Worm (Caenorhabditis elegans) whole organism, midembryonic: ENCODE results near the gene syd-2.

Experiments
- flt-1 ChIP-seq: fragments of 200-800 bp; sonication (Bioruptor generic); IDR thresholded peaks from 2 replicates; pipeline ENCODE4 v1.3.6; 2022; ENCODE audit warnings: missing genetic modification characterization, missing compliant biosample characterization
- klf-2 ChIP-seq: fragments of 200-800 bp; sonication (Bioruptor generic); conservative IDR thresholded peaks from 2 replicates; pipeline ENCODE4 v1.3.6; 2022; ENCODE audit warnings: missing genetic modification reagents, missing genetic modification characterization, missing compliant biosample characterization
- tab-1 ChIP-seq: fragments of 200-800 bp; sonication (Bioruptor generic); IDR thresholded peaks from 2 replicates; pipeline ENCODE4 v1.3.6; 2022; ENCODE audit warnings: missing genetic modification characterization, missing compliant biosample characterization
- ztf-29 ChIP-seq: fragments of 200-800 bp; sonication (Bioruptor generic); IDR thresholded peaks from 2 replicates; pipeline ENCODE4 v1.3.6; 2022; ENCODE audit warnings: missing genetic modification reagents, missing genetic modification characterization, missing compliant biosample characterization

DNA sequence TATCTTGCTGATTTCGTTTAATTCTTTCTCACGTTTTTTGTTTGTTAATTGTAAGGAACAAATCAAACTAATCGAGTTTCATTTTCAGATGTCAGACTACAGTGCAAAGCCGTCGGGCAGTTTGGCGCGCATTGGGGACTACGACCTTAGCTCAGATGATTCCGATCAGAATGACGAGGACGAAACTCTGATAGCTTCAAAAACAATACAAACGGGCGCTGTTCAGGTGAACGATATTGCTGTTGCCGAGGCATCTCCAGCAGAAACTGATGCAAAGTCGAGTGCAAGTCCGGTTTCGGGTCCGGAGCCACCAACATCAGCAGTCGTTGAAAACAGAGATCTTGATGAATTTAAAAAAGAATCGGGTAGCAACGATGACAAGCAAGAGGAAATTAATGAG lies 14.1 kb upstream of the syd-2 start, which contains the start of gene bet-2:
- no peak for TF ChIP-seq ztf-29 (GFP tag; lab: Robert Waterston, UW)
- TF ChIP-seq tab-1 (GFP tag; lab: Robert Waterston, UW) = no peak
- no peak for TF ChIP-seq flt-1 (GFP tag; lab: Robert Waterston, UW)
- no peak for TF ChIP-seq klf-2
